Fruit fly (Drosophila melanogaster): ENCODE measurements around the gene ema.

Gene ema

DNA sequence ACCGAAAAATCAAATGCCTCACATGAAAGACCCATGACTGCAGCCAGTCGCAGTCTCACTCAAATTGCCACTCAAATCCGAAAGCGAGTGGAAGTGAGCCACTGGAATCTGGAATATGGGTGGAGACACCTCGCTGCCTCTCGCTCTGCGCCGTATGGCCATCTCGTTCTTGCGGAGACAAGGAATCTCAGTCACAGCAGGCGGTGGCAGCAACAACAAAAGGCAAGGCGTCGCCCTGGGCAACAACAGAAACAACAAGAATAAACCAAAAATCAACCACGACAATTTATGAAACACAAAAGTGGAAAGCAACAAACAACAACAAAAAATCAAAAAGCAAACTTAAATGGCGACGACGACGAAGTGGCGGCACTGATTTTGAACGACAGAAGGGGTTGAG, 18.1 kb downstream of the ema start:
- TF ChIP-seq acj6 (GFP tag; optimal IDR thresholded peaks at IDR 0.05) (no peak), CG15336 (GFP tag; IDR thresholded peaks at IDR 0.05) (no peak), Ets21C (GFP tag; optimal IDR thresholded peaks at IDR 0.05) (no peak), CG10631 (GFP tag; optimal IDR thresholded peaks at IDR 0.05) (no peak), Eip93F (GFP tag; optimal IDR thresholded peaks at IDR 0.05) (no peak), CG6808 (GFP tag; optimal IDR thresholded peaks at IDR 0.05) (peak; percentile 39), Ets96B (tag; optimal IDR thresholded peaks at IDR 0.05) (no peak), eg (GFP tag; IDR thresholded peaks at IDR 0.05) (0 out of 3 replicates have a peak, but pooled peaks have one; percentile 34), Blimp-1 (GFP tag; optimal IDR thresholded peaks at IDR 0.05) (no peak), achi (GFP tag; optimal IDR thresholded peaks at IDR 0.05) (peak; percentile 6), CG10669 (GFP tag; optimal IDR thresholded peaks at IDR 0.05) (peak; percentile 21), CG11902 (GFP tag; optimal IDR thresholded peaks at IDR 0.05) (no peak), Gug (GFP tag; IDR thresholded peaks at IDR 0.05) (no peak), cyc (GFP tag; optimal IDR thresholded peaks at IDR 0.05) (no peak), ss (GFP tag; optimal IDR thresholded peaks at IDR 0.05) (peak; percentile 75 to 82), CG6792 (GFP tag; optimal IDR thresholded peaks at IDR 0.05) (no peak), esn (GFP tag; optimal IDR thresholded peaks at IDR 0.05) (no peak), CG9139 (GFP tag; optimal IDR thresholded peaks at IDR 0.05) (no peak), Sox14 (GFP tag; optimal IDR thresholded peaks at IDR 0.05) (no peak), CG6854 (GFP tag; optimal IDR thresholded peaks at IDR 0.05) (peak; percentile 24), OdsH (GFP tag; optimal IDR thresholded peaks at IDR 0.05) (no peak), CG7368 (GFP tag; optimal IDR thresholded peaks at IDR 0.05) (peak; percentile 5), CG3032 (tag; optimal IDR thresholded peaks at IDR 0.05) (peak; percentile 18), fd59A (GFP tag; optimal IDR thresholded peaks at IDR 0.05) (no peak), CG1621 (tag; optimal IDR thresholded peaks at IDR 0.05) (peak; percentile 19), CG6276 (GFP tag; optimal IDR thresholded peaks at IDR 0.05) (no peak), CG6163 (GFP tag; IDR thresholded peaks at IDR 0.05) (peak; percentile 64; the same call in 2 of the 3 replicates)

DNA sequence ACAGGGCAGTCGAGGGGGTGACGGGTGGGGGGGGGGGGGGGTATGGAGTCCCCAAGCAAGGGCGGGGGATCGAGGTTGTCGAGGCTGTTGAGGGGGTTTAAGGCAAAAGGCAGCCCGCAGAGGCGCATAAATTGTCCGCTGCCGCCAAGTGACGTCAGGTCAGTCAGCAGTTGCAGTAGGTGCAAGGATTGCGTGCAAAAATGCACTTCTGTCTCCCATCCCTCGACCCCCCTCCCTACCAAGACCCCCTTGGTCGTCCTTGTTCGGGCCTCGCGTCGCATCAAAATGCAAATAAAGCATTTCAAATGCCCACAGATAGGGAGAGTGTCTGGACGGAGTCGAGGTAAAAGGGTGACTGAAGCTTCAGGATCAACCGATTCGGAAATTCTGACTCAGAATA, 25.0 kb downstream of the ema start:
- TF ChIP-seq cyc (GFP tag; optimal IDR thresholded peaks at IDR 0.05) (no peak), ss (GFP tag; optimal IDR thresholded peaks at IDR 0.05) (peak; percentile 10 to 100)

DNA sequence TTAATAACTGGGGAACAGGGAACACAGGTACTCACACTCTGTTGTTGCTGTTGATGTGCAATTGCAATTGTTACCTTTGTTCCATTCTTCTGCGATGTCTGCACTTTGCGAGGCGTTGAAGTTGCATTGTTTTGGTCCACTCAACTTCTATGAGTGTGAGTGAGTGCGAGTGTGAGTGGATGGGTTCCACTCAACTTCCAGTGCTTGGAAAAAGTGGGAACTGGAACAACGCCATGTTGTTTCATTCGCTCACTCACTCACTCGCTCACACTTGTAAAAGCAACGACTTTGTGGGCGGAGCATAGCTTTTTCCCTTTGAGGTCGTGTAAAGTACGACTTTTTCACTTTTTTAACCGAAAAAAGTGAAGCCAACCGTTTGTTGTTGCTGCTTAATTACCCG, 27.7 kb downstream of the ema start:
- no peak for TF ChIP-seq CG11294 (GFP tag; IDR thresholded peaks at IDR 0.05)
- no peak for TF ChIP-seq Ets96B (tag; optimal IDR thresholded peaks at IDR 0.05)
- TF ChIP-seq eg (GFP tag; IDR thresholded peaks at IDR 0.05), result no peak
- TF ChIP-seq CG11762 (GFP tag; optimal IDR thresholded peaks at IDR 0.05; ENCODE audit: insufficient read depth), result no peak

DNA sequence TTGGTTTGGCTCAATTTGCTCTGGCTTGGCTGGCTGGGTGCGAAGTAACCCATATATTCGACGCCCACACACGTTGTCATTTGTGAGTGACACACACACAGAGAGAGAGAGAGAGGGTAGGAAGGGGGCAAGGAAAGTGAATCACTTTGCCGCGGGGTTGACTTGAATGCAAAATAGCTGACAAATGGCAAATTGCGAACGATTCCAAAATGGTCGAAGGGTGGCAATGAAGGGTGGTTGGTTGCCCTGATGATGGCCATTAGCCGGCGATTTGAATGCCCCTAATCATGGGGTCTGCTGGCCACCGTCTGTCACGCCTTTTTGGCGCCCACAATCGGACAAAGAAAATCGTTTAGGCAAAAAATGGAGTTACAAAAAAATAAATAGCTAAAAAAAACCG, 30.8 kb downstream of the ema start:
- TF ChIP-seq Eip93F (GFP tag; optimal IDR thresholded peaks at IDR 0.05) (no peak), Sox15 (GFP tag; optimal IDR thresholded peaks at IDR 0.05) (no peak), CG31627 (GFP tag; optimal IDR thresholded peaks at IDR 0.05) (no peak), CG9139 (GFP tag; optimal IDR thresholded peaks at IDR 0.05) (no peak), CG4318 (GFP tag; optimal IDR thresholded peaks at IDR 0.05) (no peak), Lpt (GFP tag; optimal IDR thresholded peaks at IDR 0.05) (no peak), CG32006 (GFP tag; optimal IDR thresholded peaks at IDR 0.05) (no peak), achi (GFP tag; optimal IDR thresholded peaks at IDR 0.05) (no peak), CG6792 (GFP tag; optimal IDR thresholded peaks at IDR 0.05) (no peak), CG1621 (tag; optimal IDR thresholded peaks at IDR 0.05) (no peak), Ets21C (GFP tag; optimal IDR thresholded peaks at IDR 0.05) (no peak), lz (GFP tag; optimal IDR thresholded peaks at IDR 0.05) (no peak), CG6163 (GFP tag; IDR thresholded peaks at IDR 0.05) (no peak), Hr39 (GFP tag; optimal IDR thresholded peaks at IDR 0.05) (no peak), svp (GFP tag) (no peak), CG7368 (GFP tag; optimal IDR thresholded peaks at IDR 0.05) (no peak)

All from whole organism, prepupa.